Worm (Caenorhabditis elegans): ENCODE measurements around the gene pinn-4.

The pinn-4 gene

DNA sequence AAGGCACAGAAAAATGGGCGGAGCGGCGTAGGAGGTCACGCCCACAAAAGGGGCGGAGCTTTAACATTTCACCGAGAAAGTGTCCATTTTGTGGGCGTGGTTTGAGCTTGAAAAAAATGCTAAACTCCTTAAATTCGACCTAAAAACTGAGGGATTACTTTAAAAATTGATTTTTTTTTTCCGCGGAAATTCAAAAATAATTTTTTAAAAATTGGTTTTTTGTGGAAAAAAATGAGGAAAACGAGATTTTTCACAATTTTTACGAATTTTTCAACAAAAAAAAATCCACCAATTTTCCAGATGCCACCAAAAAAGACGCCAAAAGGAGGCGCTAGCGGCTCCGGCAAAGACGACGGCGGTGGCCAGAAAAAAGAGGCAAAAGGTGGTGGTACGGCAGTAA is at the start of gene pinn-4:
Gene pinn-4 (plus strand): TSS at position 301 of the 400 bp plus-strand sequence.
- TF ChIP-seq cebp-1 (GFP tag; IDR thresholded peaks at IDR 0.05) (no peak), cebp-1 (tag; optimal IDR thresholded peaks at IDR 0.05) (no peak), F52B5.7 (tag; optimal IDR thresholded peaks at IDR 0.05) (no peak), C06A6.2 (GFP tag; conservative IDR thresholded peaks at IDR 0.05) (no peak), gei-17 (GFP tag; optimal IDR thresholded peaks at IDR 0.05) (no peak), him-1 (tag; optimal IDR thresholded peaks at IDR 0.05) (no peak), cebp-2 (GFP tag; IDR thresholded peaks at IDR 0.05) (no peak), Y67H2A.10 (GFP tag; conservative IDR thresholded peaks at IDR 0.05) (no peak), ets-4 (GFP tag; optimal IDR thresholded peaks at IDR 0.05) (no peak), akir-1 (GFP tag; optimal IDR thresholded peaks at IDR 0.05) (no peak), nhr-27 (tag; optimal IDR thresholded peaks at IDR 0.05) (no peak), sptf-2 (GFP tag; optimal IDR thresholded peaks at IDR 0.05) (no peak), atf-7 (tag; optimal IDR thresholded peaks at IDR 0.05) (no peak), lin-26 (GFP tag; IDR thresholded peaks at IDR 0.05) (no peak), lag-1 (GFP tag; IDR thresholded peaks at IDR 0.05) (no peak), Y95B8A.8 (GFP tag; IDR thresholded peaks at IDR 0.05) (no peak)

DNA sequence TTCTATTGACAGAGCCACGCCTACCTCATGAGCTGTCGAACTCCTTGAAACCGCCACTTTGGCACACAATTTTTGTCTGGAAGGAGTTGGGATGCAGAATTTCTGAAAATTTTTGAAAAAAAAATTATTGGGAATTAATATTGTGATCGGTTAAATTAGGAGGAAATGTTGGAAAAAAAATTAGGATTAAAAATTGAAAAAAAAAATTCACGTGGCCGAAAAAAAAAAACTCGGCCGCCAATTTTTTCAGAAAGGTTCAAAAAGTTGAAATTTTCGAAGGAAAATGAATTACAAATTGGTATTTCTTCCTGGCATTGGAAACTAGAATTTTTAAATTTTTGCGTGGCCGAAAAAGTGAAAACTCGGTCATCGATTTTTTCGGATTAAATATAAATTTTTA is 46.7 kb upstream of the pinn-4 start, which contains the start of gene dmsr-3:
Gene dmsr-3 (minus strand): TSS at position 101 of the 400 bp plus-strand sequence.
- TF ChIP-seq D2030.7 (GFP tag; IDR thresholded peaks at IDR 0.05) = no peak
- no peak for TF ChIP-seq athp-1 (tag; optimal IDR thresholded peaks at IDR 0.05)
- no peak for TF ChIP-seq hmg-1.2 (GFP tag; IDR thresholded peaks at IDR 0.05)
- no peak for TF ChIP-seq zim-3 (tag; optimal IDR thresholded peaks at IDR 0.05)
- TF ChIP-seq B0019.2 (GFP tag; conservative IDR thresholded peaks at IDR 0.05) = no peak

DNA sequence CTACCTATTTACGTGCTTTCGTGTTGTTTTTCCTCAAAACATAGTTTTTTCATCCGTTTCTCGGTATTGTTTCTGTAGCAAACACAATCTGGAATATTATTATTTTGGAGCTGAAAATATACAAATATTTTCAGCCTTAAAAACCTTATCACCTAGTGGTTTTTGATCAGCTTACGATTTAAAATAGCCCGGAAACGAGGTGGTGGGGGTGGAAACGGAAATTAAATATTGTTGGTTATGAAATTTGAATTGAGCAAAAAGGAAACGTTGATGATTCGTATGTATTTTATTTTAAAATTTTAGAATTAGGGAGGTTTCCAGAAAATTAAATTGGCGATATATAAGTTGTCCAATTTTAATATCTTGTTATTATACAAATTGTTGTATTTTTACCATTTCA is 35.0 kb upstream of the pinn-4 start:
- TF ChIP-seq ceh-91 (GFP tag; IDR thresholded peaks at IDR 0.05) = no peak

DNA sequence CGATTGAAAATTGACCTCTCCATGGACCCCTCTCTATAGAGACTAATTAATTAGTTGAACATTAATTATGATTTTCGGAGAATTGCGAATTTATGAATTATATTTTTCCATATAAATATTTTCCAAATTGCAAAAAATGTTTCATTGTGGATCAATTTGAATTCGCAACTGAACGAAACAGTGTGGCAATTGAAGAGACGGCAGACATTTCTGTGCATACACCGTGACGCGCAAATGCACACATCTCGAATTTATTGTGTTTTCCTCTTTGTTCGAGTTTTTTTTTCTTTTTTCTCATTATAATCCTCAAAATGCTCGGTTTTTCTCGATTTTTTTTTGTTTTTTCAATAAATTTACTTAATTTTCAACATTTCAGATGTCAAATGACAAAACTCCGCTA is 33.5 kb upstream of the pinn-4 start, which contains the start of gene Y48C3A.20:
Gene Y48C3A.20 (plus strand): TSS at position 377 of the 400 bp plus-strand sequence.
- peak; percentile 34 for TF ChIP-seq efl-1 (GFP tag; optimal IDR thresholded peaks at IDR 0.05)
- TF ChIP-seq D2030.7 (GFP tag; IDR thresholded peaks at IDR 0.05) = peak; percentile 62; the same call in 1 of the 2 replicates
- TF ChIP-seq xnd-1 (tag; optimal IDR thresholded peaks at IDR 0.05) = peak; percentile 43
- TF ChIP-seq ZK185.1 (tag; optimal IDR thresholded peaks at IDR 0.05; ENCODE audit: poor library complexity, severe bottlenecking) = no peak
- TF ChIP-seq rec-8 (tag; optimal IDR thresholded peaks at IDR 0.05) = no peak
- TF ChIP-seq dpl-1 (GFP tag; optimal IDR thresholded peaks at IDR 0.05) = peak; percentile 27
- TF ChIP-seq ceh-40 (GFP tag; IDR thresholded peaks at IDR 0.05) = no peak
- no peak for TF ChIP-seq ztf-18 (tag; optimal IDR thresholded peaks at IDR 0.05)
- peak; percentile 100 for TF ChIP-seq hmg-1.2 (GFP tag; IDR thresholded peaks at IDR 0.05)
- peak; percentile 48 for TF ChIP-seq snpc-1.3 (tag; optimal IDR thresholded peaks at IDR 0.05; ENCODE audit: insufficient read depth)
- no peak for TF ChIP-seq Y56A3A.18 (GFP tag; IDR thresholded peaks at IDR 0.05)
- peak; percentile 67 for TF ChIP-seq snpc-3.4 (tag; optimal IDR thresholded peaks at IDR 0.05)
- no peak for TF ChIP-seq snpc-4 (GFP tag; optimal IDR thresholded peaks at IDR 0.05)
- TF ChIP-seq snpc-4 (tag; optimal IDR thresholded peaks at IDR 0.05) = peak in 1 of 4 experiments; percentile 74
- peak; percentile 13 for TF ChIP-seq K12H6.12 (tag; optimal IDR thresholded peaks at IDR 0.05)
- TF ChIP-seq lin-54 (GFP tag; optimal IDR thresholded peaks at IDR 0.05) = peak; percentile 83
- no peak for TF ChIP-seq nfya-1 (tag; optimal IDR thresholded peaks at IDR 0.05; ENCODE audit: borderline replicate concordance, insufficient read depth)
- peak; percentile 42; the same call in 1 of the 2 replicates for TF ChIP-seq ceh-100 (GFP tag; IDR thresholded peaks at IDR 0.05)
- TF ChIP-seq F23B12.7 (tag; optimal IDR thresholded peaks at IDR 0.05; ENCODE audit: insufficient read depth) = peak; percentile 51
- TF ChIP-seq snpc-1.1 (tag; optimal IDR thresholded peaks at IDR 0.05; ENCODE audit: insufficient read depth) = peak; percentile 14
- peak in 2 of 3 experiments; percentile 7 to 62 for TF ChIP-seq lin-35 (GFP tag; optimal IDR thresholded peaks at IDR 0.05)
- no peak for TF ChIP-seq T07F8.4 (tag; optimal IDR thresholded peaks at IDR 0.05)
- no peak for TF ChIP-seq bed-2 (GFP tag; IDR thresholded peaks at IDR 0.05)
- peak; percentile 87 for TF ChIP-seq madf-6 (GFP tag; IDR thresholded peaks at IDR 0.05)
